Worm (Caenorhabditis elegans) whole organism, L3 larva: ENCODE results near the gene C08F1.6.
"Not testable (repeated sequence)": the region's sequence is repeated elsewhere in the genome, so short reads cannot be mapped to it uniquely, and the experiment has no call there.

ENCODE experiments used
- ZK546.5 ChIP-seq: sonication (generic microtip); optimal IDR thresholded peaks from 2 replicates; lab custom pipeline; 2017; ENCODE audit warnings: missing biosample characterization, missing genetic modification characterization
- aly-2 ChIP-seq: fragments of 150-350 bp; optimal IDR thresholded peaks from 2 replicates; lab custom pipeline; 2014; ENCODE audit warnings: missing biosample characterization, missing genetic modification characterization
- daf-12 ChIP-seq: fragments of 150-350 bp; optimal IDR thresholded peaks from 2 replicates; lab custom pipeline; 2014; ENCODE audit warnings: missing biosample characterization, missing genetic modification reagents, missing genetic modification characterization
- fos-1 ChIP-seq: fragments of 150-350 bp; optimal IDR thresholded peaks from 2 replicates; lab custom pipeline; 2014; ENCODE audit warnings: missing biosample characterization, missing genetic modification characterization
- nhr-12 ChIP-seq: fragments of 150-350 bp; optimal IDR thresholded peaks from 2 replicates; lab custom pipeline; 2014; ENCODE audit warnings: missing biosample characterization, missing genetic modification characterization

DNA sequence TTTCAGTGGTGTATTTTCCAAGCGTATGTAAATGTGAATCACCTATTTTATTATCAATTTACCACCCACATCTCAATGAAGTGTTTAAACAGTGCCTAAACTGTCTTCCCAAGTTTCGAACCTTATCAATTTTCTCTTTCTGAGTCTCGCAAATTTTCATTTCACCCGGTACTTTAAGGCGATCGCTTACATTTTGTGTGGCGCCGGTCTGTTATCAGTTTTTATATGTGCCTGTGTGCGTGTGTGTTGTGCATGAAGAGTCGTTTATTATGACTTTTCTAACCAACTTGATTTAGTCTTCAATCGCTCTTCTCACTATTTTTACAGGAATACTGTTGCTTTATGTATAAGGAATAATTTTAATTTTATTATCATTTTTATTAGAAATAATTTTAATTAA lies 35.6 kb upstream of the C08F1.6 start:
- TF ChIP-seq ZK546.5 (tag; lab: Kevin White, UChicago); nhr-12 (tag; lab: Kevin White, UChicago); aly-2; fos-1; daf-12: not testable (repeated sequence)
